Worm (Caenorhabditis elegans): Measurements from ENCODE around the gene T04G9.4.

- TF ChIP-seq snpc-4 (GFP tag; optimal IDR thresholded peaks at IDR 0.05) = no peak
- no peak for TF ChIP-seq snpc-4 (tag; optimal IDR thresholded peaks at IDR 0.05)
- no peak for TF ChIP-seq ets-4 (GFP tag; optimal IDR thresholded peaks at IDR 0.05)
- no peak for TF ChIP-seq zfh-2 (GFP tag; conservative IDR thresholded peaks at IDR 0.05)
- no peak for TF ChIP-seq lag-1 (GFP tag; IDR thresholded peaks at IDR 0.05)
- no peak for TF ChIP-seq B0019.2 (GFP tag; conservative IDR thresholded peaks at IDR 0.05)
- TF ChIP-seq chd-7 (tag; optimal IDR thresholded peaks at IDR 0.05) = no peak
- no peak for TF ChIP-seq K11D2.4 (GFP tag; IDR thresholded peaks at IDR 0.05)
- TF ChIP-seq unc-130 (GFP tag; optimal IDR thresholded peaks at IDR 0.05) = no peak
- no peak for TF ChIP-seq F57C9.4 (tag; optimal IDR thresholded peaks at IDR 0.05)
- TF ChIP-seq egrh-3 (GFP tag; IDR thresholded peaks at IDR 0.05) = no peak
Observed at ce11 chrX:777421-777820, 5.1 kb downstream of the T04G9.4 start, which contains the start of gene nas-15.
